Fruit fly (Drosophila melanogaster): Measurements from ENCODE around the gene Ugt35B1.

Ugt35B1 gene

DNA sequence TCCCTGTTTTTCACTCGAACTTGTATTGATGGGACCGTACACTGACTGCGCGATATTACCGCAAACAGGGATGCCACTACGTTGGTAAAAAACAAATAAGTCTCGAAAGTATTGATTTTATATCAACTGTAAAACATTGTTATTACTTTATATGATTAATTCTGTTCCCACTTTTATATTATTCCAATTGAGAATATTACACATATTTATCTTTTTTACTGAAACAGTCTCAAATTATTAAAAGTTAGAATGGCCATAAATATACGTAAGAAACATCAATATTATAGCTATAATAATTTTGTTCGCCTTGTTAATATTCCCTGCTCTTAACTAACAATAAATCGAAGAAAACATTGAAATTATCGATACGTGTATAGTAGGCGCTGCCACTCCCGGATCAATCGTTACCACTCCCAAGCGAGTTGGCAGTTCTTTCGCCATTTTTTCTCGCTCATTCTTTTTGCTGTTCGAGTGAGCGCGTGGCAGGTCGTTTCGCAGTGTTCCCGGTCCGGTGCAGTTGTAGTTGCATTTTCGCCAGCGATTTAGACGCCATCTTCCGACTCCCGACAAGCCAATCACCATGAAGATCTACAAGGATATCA lies 39.9 kb upstream of the Ugt35B1 start, which contains the start of the genes SdhC and Tctp (continued):
- TF ChIP-seq CG32772 (GFP tag; IDR thresholded peaks at IDR 0.05) (no peak), org-1 (GFP tag; optimal IDR thresholded peaks at IDR 0.05) (no peak), CG9876 (GFP tag; optimal IDR thresholded peaks at IDR 0.05) (no peak), CG1647 (GFP tag; optimal IDR thresholded peaks at IDR 0.05) (no peak), bigmax (GFP tag; optimal IDR thresholded peaks at IDR 0.05) (peak; percentile 72), eyg (GFP tag; optimal IDR thresholded peaks at IDR 0.05) (no peak), sug (tag; optimal IDR thresholded peaks at IDR 0.05) (peak; percentile 54), Fer2 (tag; optimal IDR thresholded peaks at IDR 0.05) (no peak), CG10147 (GFP tag; optimal IDR thresholded peaks at IDR 0.05) (peak; percentile 6), CG43689 (GFP tag; IDR thresholded peaks at IDR 0.05) (no peak), gsb-n (tag; optimal IDR thresholded peaks at IDR 0.05) (peak; percentile 45), lilli (GFP tag; optimal IDR thresholded peaks at IDR 0.05) (peak; percentile 44), CG15479 (GFP tag; optimal IDR thresholded peaks at IDR 0.05) (no peak), CG12071 (GFP tag; optimal IDR thresholded peaks at IDR 0.05) (no peak), sens-2 (GFP tag; IDR thresholded peaks at IDR 0.05) (no peak), nerfin-2 (GFP tag; IDR thresholded peaks at IDR 0.05; ENCODE audit: partially characterized antibody) (no peak), run (tag; optimal IDR thresholded peaks at IDR 0.05) (peak; percentile 41), dpn (GFP tag; optimal IDR thresholded peaks at IDR 0.05) (peak; percentile 32 to 36), CG2120 (GFP tag; optimal IDR thresholded peaks at IDR 0.05) (peak; percentile 73), CG15696 (tag; optimal IDR thresholded peaks at IDR 0.05) (peak; percentile 57), stc (GFP tag; IDR thresholded peaks at IDR 0.05) (no peak), CG6683 (GFP tag; optimal IDR thresholded peaks at IDR 0.05) (no peak), CG8765 (GFP tag; IDR thresholded peaks at IDR 0.05) (no peak), Hr3 (GFP tag; optimal IDR thresholded peaks at IDR 0.05) (peak; percentile 41), sna (GFP tag; IDR thresholded peaks at IDR 0.05; ENCODE audit: partially characterized antibody) (0 out of 2 replicates have a peak, but pooled peaks have one; percentile 4), Dip3 (GFP tag; optimal IDR thresholded peaks at IDR 0.05) (peak; percentile 7), CTCF (GFP tag; optimal IDR thresholded peaks at IDR 0.05) (no peak), Hmr (GFP tag; optimal IDR thresholded peaks at IDR 0.05) (peak; percentile 73), unpg (GFP tag; optimal IDR thresholded peaks at IDR 0.05) (peak; percentile 32), CG9609 (GFP tag; optimal IDR thresholded peaks at IDR 0.05) (no peak), CG32767 (GFP tag; IDR thresholded peaks at IDR 0.05) (no peak), CG4854 (GFP tag; optimal IDR thresholded peaks at IDR 0.05) (no peak), CG33557 (GFP tag; optimal IDR thresholded peaks at IDR 0.05) (no peak), br (optimal IDR thresholded peaks at IDR 0.05) (no peak), CG4282 (GFP tag; optimal IDR thresholded peaks at IDR 0.05) (no peak), Med (GFP tag) (peak; percentile 89), fu2 (GFP tag; optimal IDR thresholded peaks at IDR 0.05) (no peak), odd (GFP tag; optimal IDR thresholded peaks at IDR 0.05) (peak; percentile 5), sim (GFP tag; IDR thresholded peaks at IDR 0.05) (no peak), CG18619 (GFP tag; optimal IDR thresholded peaks at IDR 0.05) (peak; percentile 20), CG8478 (optimal IDR thresholded peaks at IDR 0.05) (no peak), lola (GFP tag; optimal IDR thresholded peaks at IDR 0.05) (peak in 1 of 3 experiments; percentile 59), jumu (GFP tag; optimal IDR thresholded peaks at IDR 0.05) (peak; percentile 25), CG12391 (tag; optimal IDR thresholded peaks at IDR 0.05) (peak; percentile 77), Awh (GFP tag; IDR thresholded peaks at IDR 0.05) (0 out of 2 replicates have a peak, but pooled peaks have one; percentile 26), gem (tag; optimal IDR thresholded peaks at IDR 0.05) (peak; percentile 62), CG11398 (GFP tag; optimal IDR thresholded peaks at IDR 0.05) (no peak), HmgD (GFP tag; optimal IDR thresholded peaks at IDR 0.05) (peak; percentile 34), CG17568 (GFP tag; optimal IDR thresholded peaks at IDR 0.05) (no peak), fd102C (GFP tag; optimal IDR thresholded peaks at IDR 0.05) (no peak), CG17328 (GFP tag; IDR thresholded peaks at IDR 0.05) (no peak)
